Worm (Caenorhabditis elegans) whole organism, L1 larva: Measurements from ENCODE around the gene lec-8.
A peak's percentile ranks its signal among the peaks of the same experiment; 100 is the strongest.

Experiments used
- lin-14 ChIP-seq: fragments of 200-800 bp; sonication (Bioruptor generic); optimal IDR thresholded peaks from 2 replicates; lab custom pipeline; 2018; ENCODE audit warnings: mild to moderate bottlenecking, missing genetic modification characterization, moderate library complexity, missing compliant biosample characterization
- zip-4 ChIP-seq: fragments of 200-800 bp; sonication (Bioruptor generic); optimal IDR thresholded peaks from 2 replicates; lab custom pipeline; 2018; ENCODE audit warnings: mild to moderate bottlenecking, missing genetic modification characterization, moderate library complexity, missing compliant biosample characterization

DNA sequence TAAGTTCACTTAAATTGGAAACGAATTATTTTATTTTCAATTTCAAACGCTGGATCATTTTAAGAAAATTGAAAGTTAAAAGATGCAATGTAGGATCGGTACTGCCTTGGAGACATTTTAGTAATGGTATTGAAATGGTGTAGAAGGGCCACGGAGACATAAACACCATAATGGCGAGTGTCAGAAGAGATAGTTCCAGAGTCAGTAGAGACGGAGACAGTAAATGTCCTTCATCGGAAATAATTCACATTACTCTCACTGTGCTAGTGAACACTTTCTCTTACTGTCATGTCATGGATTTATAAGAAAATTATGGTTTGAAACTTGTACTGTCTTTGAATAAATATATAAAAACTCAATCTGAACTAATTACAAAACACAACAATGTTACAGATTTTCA, 42.7 kb downstream of the lec-8 start:
- TF ChIP-seq zip-4 (GFP tag; lab: Kevin White, UChicago) = no peak
- TF ChIP-seq lin-14 (GFP tag; lab: Kevin White, UChicago) = peak; percentile 59
